Worm (Caenorhabditis elegans) whole organism, early embryonic: Measurements from ENCODE around the gene F59E12.8.

Experiments used
- B0310.2 ChIP-seq: sonication (generic microtip); optimal IDR thresholded peaks from 2 replicates; lab custom pipeline; 2016; ENCODE audit warnings: mild to moderate bottlenecking, missing genetic modification characterization, missing compliant biosample characterization
- F13C5.2 ChIP-seq: sonication (generic microtip); optimal IDR thresholded peaks from 2 replicates; lab custom pipeline; 2017; ENCODE audit warnings: mild to moderate bottlenecking, missing genetic modification characterization, inconsistent platforms, missing compliant biosample characterization
- ama-1 ChIP-seq: fragments of 150-350 bp; optimal IDR thresholded peaks from 2 replicates; lab custom pipeline; 2014
- ceh-13 ChIP-seq: fragments of 200-800 bp; sonication (Bioruptor generic); optimal IDR thresholded peaks from 2 replicates; lab custom pipeline; 2018; ENCODE audit warnings: mild to moderate bottlenecking, missing genetic modification characterization, missing compliant biosample characterization
- ceh-36 ChIP-seq: sonication (generic microtip); optimal IDR thresholded peaks from 2 replicates; lab custom pipeline; 2016; ENCODE audit warnings: missing genetic modification characterization, inconsistent platforms, missing compliant biosample characterization
- flt-1 ChIP-seq: fragments of 200-800 bp; sonication (Bioruptor generic); IDR thresholded peaks from 2 replicates; pipeline ENCODE4 v1.3.6; 2022; ENCODE audit warnings: missing genetic modification characterization, missing compliant biosample characterization
- sea-1 ChIP-seq: fragments of 200-800 bp; sonication (Bioruptor generic); conservative IDR thresholded peaks from 2 replicates; pipeline ENCODE4 v1.3.6; 2022; ENCODE audit warnings: missing genetic modification characterization, missing compliant biosample characterization
- tbx-37 ChIP-seq: fragments of 200-800 bp; sonication (Bioruptor generic); conservative IDR thresholded peaks from 2 replicates; pipeline ENCODE4 v1.3.6; 2022; ENCODE audit warnings: missing genetic modification reagents, missing genetic modification characterization, missing compliant biosample characterization
- tra-4 ChIP-seq: sonication (generic microtip); optimal IDR thresholded peaks from 2 replicates; lab custom pipeline; 2017; ENCODE audit warnings: missing genetic modification characterization, missing compliant biosample characterization

ce11 chrII:5628326-5628818, 8.4 kb downstream of the F59E12.8 start, which contains the start of gene F59E12.15:
- TF ChIP-seq ama-1 (lab: Kevin White, UChicago): no peak
- no peak for TF ChIP-seq B0310.2
- TF ChIP-seq ceh-36 (tag; lab: Kevin White, UChicago): no peak
- TF ChIP-seq tra-4 (tag; lab: Kevin White, UChicago): no peak
- no peak for TF ChIP-seq tbx-37
- no peak for TF ChIP-seq flt-1 (GFP tag; lab: Robert Waterston, UW)
- no peak for TF ChIP-seq sea-1
- no peak for TF ChIP-seq ceh-13 (GFP tag; lab: Kevin White, UChicago)
- no peak for TF ChIP-seq F13C5.2 (tag; lab: Kevin White, UChicago)
